Worm (Caenorhabditis elegans) whole organism, L1 larva: ENCODE measurements around the gene gst-9.
A peak's percentile ranks its signal among the peaks of the same experiment; 100 is the strongest.

ENCODE experiments used
- C16A3.4 ChIP-seq: fragments of 150-350 bp; optimal IDR thresholded peaks from 2 replicates; lab custom pipeline; 2014; ENCODE audit warnings: missing biosample characterization, missing genetic modification characterization
- C34B4.2 ChIP-seq: sonication (generic microtip); optimal IDR thresholded peaks from 2 replicates; lab custom pipeline; 2017; ENCODE audit warnings: mild to moderate bottlenecking, missing genetic modification characterization, missing compliant biosample characterization
- Y116A8C.19 ChIP-seq: sonication (generic microtip); optimal IDR thresholded peaks from 2 replicates; lab custom pipeline; 2016; ENCODE audit warnings: missing compliant biosample characterization, missing genetic modification characterization, borderline replicate concordance
- alr-1 ChIP-seq: fragments of 200-800 bp; sonication (Bioruptor generic); optimal IDR thresholded peaks from 2 replicates; lab custom pipeline; 2018; ENCODE audit warnings: borderline replicate concordance, mild to moderate bottlenecking, missing genetic modification characterization, missing compliant biosample characterization
- ama-1 ChIP-seq: fragments of 150-350 bp; optimal IDR thresholded peaks from 2 replicates; lab custom pipeline; 2014
- blmp-1 ChIP-seq: fragments of 150-350 bp; optimal IDR thresholded peaks from 2 replicates; lab custom pipeline; 2014; ENCODE audit warnings: missing biosample characterization, missing genetic modification characterization
- ceh-8 ChIP-seq: fragments of 200-800 bp; sonication (Bioruptor generic); optimal IDR thresholded peaks from 2 replicates; lab custom pipeline; 2018; ENCODE audit warnings: mild to moderate bottlenecking, missing genetic modification characterization, moderate library complexity, missing compliant biosample characterization
- ceh-82 ChIP-seq, 3 experiments: fragments of 150-350 bp in 1 of 3; sonication (generic microtip) in 2 of 3; optimal IDR thresholded peaks; 2 replicates each; lab custom pipeline; 2014 to 2017; ENCODE audit warnings: missing biosample characterization in 3 of 3, missing genetic modification characterization in 3 of 3
- ceh-90 ChIP-seq: sonication (generic microtip); optimal IDR thresholded peaks from 2 replicates; lab custom pipeline; 2016; ENCODE audit warnings: missing genetic modification characterization, missing compliant biosample characterization
- ces-1 ChIP-seq: fragments of 150-350 bp; optimal IDR thresholded peaks from 2 replicates; lab custom pipeline; 2014; ENCODE audit warnings: missing biosample characterization, missing genetic modification reagents, missing genetic modification characterization
- dsc-1 ChIP-seq: sonication (generic microtip); optimal IDR thresholded peaks from 2 replicates; lab custom pipeline; 2016; ENCODE audit warnings: mild to moderate bottlenecking, missing genetic modification characterization, missing compliant biosample characterization
- efl-1 ChIP-seq, 4 experiments: fragments of 150-350 bp; optimal IDR thresholded peaks in 3 of 4; peaks in 1 of 4; 1 replicate in 1 of 4; 2 replicates in 3 of 4; lab custom pipeline; 2014; ENCODE audit warnings: missing biosample characterization in 2 of 4, missing genetic modification characterization in 2 of 4, missing genetic modification reagents in 2 of 4
- efl-3 ChIP-seq: fragments of 200-800 bp; sonication (Bioruptor generic); optimal IDR thresholded peaks from 2 replicates; lab custom pipeline; 2018; ENCODE audit warnings: mild to moderate bottlenecking, missing genetic modification characterization, missing compliant biosample characterization
- egl-13 ChIP-seq: sonication (generic microtip); optimal IDR thresholded peaks from 2 replicates; lab custom pipeline; 2016; ENCODE audit warnings: missing genotype, missing genetic modification reagents, missing genetic modification characterization, missing compliant biosample characterization
- egl-27 ChIP-seq, 2 experiments: fragments of 150-350 bp in 1 of 2; sonication (generic microtip); optimal IDR thresholded peaks; 3 replicates each; lab custom pipeline; 2017 to 2018; ENCODE audit warnings: missing biosample characterization in 2 of 2, missing genetic modification characterization in 2 of 2, missing genetic modification reagents in 2 of 2
- elt-2 ChIP-seq: sonication (generic microtip); optimal IDR thresholded peaks from 2 replicates; lab custom pipeline; 2016; ENCODE audit warnings: missing genetic modification characterization, mild to moderate bottlenecking, inconsistent platforms, missing compliant biosample characterization, missing genetic modification reagents
- ets-5 ChIP-seq: fragments of 200-800 bp; sonication (Bioruptor generic); IDR thresholded peaks from 2 replicates; pipeline ENCODE4 v1.3.6; 2022; ENCODE audit warnings: missing genetic modification characterization, missing compliant biosample characterization
- fkh-4 ChIP-seq: sonication (generic microtip); optimal IDR thresholded peaks from 2 replicates; lab custom pipeline; 2016; ENCODE audit warnings: missing compliant biosample characterization, missing genetic modification characterization, borderline replicate concordance
- fkh-8 ChIP-seq: sonication (generic microtip); optimal IDR thresholded peaks from 2 replicates; lab custom pipeline; 2016; ENCODE audit warnings: mild to moderate bottlenecking, missing genetic modification characterization, missing compliant biosample characterization
- fos-1 ChIP-seq: fragments of 150-350 bp; optimal IDR thresholded peaks from 2 replicates; lab custom pipeline; 2014; ENCODE audit warnings: missing biosample characterization, missing genetic modification characterization
- hlh-17 ChIP-seq: fragments of 200-800 bp; sonication (Bioruptor generic); optimal IDR thresholded peaks from 2 replicates; lab custom pipeline; 2018; ENCODE audit warnings: missing genetic modification characterization, mild to moderate bottlenecking, missing compliant biosample characterization, moderate library complexity, borderline replicate concordance
- hpl-2 ChIP-seq: fragments of 150-350 bp; optimal IDR thresholded peaks from 2 replicates; lab custom pipeline; 2014; ENCODE audit warnings: missing biosample characterization, missing genetic modification reagents, missing genetic modification characterization
- lin-15B ChIP-seq: fragments of 150-350 bp; sonication (generic microtip); optimal IDR thresholded peaks from 3 replicates; lab custom pipeline; 2014; ENCODE audit warnings: missing biosample characterization, missing genetic modification characterization
- lin-39 ChIP-seq: fragments of 150-350 bp; optimal IDR thresholded peaks from 2 replicates; lab custom pipeline; 2014; ENCODE audit warnings: missing biosample characterization, missing genetic modification reagents, missing genetic modification characterization
- lir-3 ChIP-seq: sonication (generic microtip); optimal IDR thresholded peaks from 2 replicates; lab custom pipeline; 2016; ENCODE audit warnings: mild to moderate bottlenecking, missing genetic modification characterization, moderate library complexity, missing compliant biosample characterization; ENCODE audit not compliant: poor library complexity
- lsy-2 ChIP-seq, 2 experiments: fragments of 150-350 bp; optimal IDR thresholded peaks; 2 replicates each; lab custom pipeline; 2014; ENCODE audit warnings: missing biosample characterization in 2 of 2, missing genetic modification characterization in 2 of 2
- mdl-1 ChIP-seq, 2 experiments: fragments of 150-350 bp; optimal IDR thresholded peaks; 2 replicates each; lab custom pipeline; 2014 to 2017; ENCODE audit warnings: missing biosample characterization in 2 of 2, missing genetic modification characterization in 2 of 2, inconsistent platforms in 1 of 2
- mep-1 ChIP-seq: fragments of 150-350 bp; optimal IDR thresholded peaks from 2 replicates; lab custom pipeline; 2014; ENCODE audit warnings: missing biosample characterization, missing genetic modification characterization
- nhr-19 ChIP-seq: fragments of 200-800 bp; sonication (Bioruptor generic); conservative IDR thresholded peaks from 2 replicates; pipeline ENCODE4 v1.3.6; 2022; ENCODE audit warnings: missing genetic modification characterization, missing compliant biosample characterization
- nhr-20 ChIP-seq: sonication (generic microtip); optimal IDR thresholded peaks from 2 replicates; lab custom pipeline; 2016; ENCODE audit warnings: mild to moderate bottlenecking, missing genetic modification characterization, missing compliant biosample characterization
- nhr-237 ChIP-seq: fragments of 150-350 bp; optimal IDR thresholded peaks from 2 replicates; lab custom pipeline; 2014; ENCODE audit warnings: missing biosample characterization, missing genetic modification characterization
- nhr-28 ChIP-seq: fragments of 150-350 bp; optimal IDR thresholded peaks from 2 replicates; lab custom pipeline; 2014; ENCODE audit warnings: missing biosample characterization, missing genetic modification characterization
- nhr-76 ChIP-seq: sonication (generic microtip); optimal IDR thresholded peaks from 2 replicates; lab custom pipeline; 2017; ENCODE audit warnings: missing biosample characterization, missing genetic modification characterization
- nhr-77 ChIP-seq: fragments of 150-350 bp; optimal IDR thresholded peaks from 2 replicates; lab custom pipeline; 2014; ENCODE audit warnings: missing biosample characterization, missing genetic modification characterization
- nhr-85 ChIP-seq: sonication (generic microtip); peaks from one replicate; lab custom pipeline; 2016; ENCODE audit warnings: missing genetic modification characterization, inconsistent platforms, missing compliant biosample characterization
- pax-3 ChIP-seq: fragments of 200-800 bp; sonication (Bioruptor generic); optimal IDR thresholded peaks from 2 replicates; lab custom pipeline; 2018; ENCODE audit warnings: mild to moderate bottlenecking, missing genetic modification characterization, moderate library complexity, missing compliant biosample characterization
- pqm-1 ChIP-seq: sonication (generic microtip); optimal IDR thresholded peaks from 3 replicates; lab custom pipeline; 2017; ENCODE audit warnings: missing biosample characterization, missing genetic modification characterization
- skn-1 ChIP-seq: fragments of 150-350 bp; optimal IDR thresholded peaks from 2 replicates; lab custom pipeline; 2014; ENCODE audit warnings: missing biosample characterization, missing genetic modification characterization
- snpc-4 ChIP-seq: fragments of 150-350 bp; optimal IDR thresholded peaks from 2 replicates; lab custom pipeline; 2014; ENCODE audit warnings: missing biosample characterization, missing genetic modification characterization
- snu-23 ChIP-seq: sonication (generic microtip); optimal IDR thresholded peaks from 2 replicates; lab custom pipeline; 2016; ENCODE audit warnings: missing genetic modification characterization, missing compliant biosample characterization
- sptf-1 ChIP-seq: fragments of 150-350 bp; optimal IDR thresholded peaks from 2 replicates; lab custom pipeline; 2014; ENCODE audit warnings: missing biosample characterization, missing genetic modification characterization
- sup-37 ChIP-seq: fragments of 200-800 bp; sonication (Bioruptor generic); optimal IDR thresholded peaks from 2 replicates; lab custom pipeline; 2018; ENCODE audit warnings: mild to moderate bottlenecking, missing genetic modification characterization, missing compliant biosample characterization
- swsn-7 ChIP-seq: sonication (generic microtip); optimal IDR thresholded peaks from 2 replicates; lab custom pipeline; 2016; ENCODE audit warnings: missing genetic modification characterization, missing compliant biosample characterization
- tlp-1 ChIP-seq: fragments of 150-350 bp; optimal IDR thresholded peaks from 2 replicates; lab custom pipeline; 2014; ENCODE audit warnings: missing biosample characterization, missing genetic modification characterization
- unc-130 ChIP-seq: fragments of 150-350 bp; optimal IDR thresholded peaks from 2 replicates; lab custom pipeline; 2017; ENCODE audit warnings: missing biosample characterization, missing genetic modification characterization, inconsistent platforms
- unc-62 ChIP-seq: fragments of 150-350 bp; optimal IDR thresholded peaks from 2 replicates; lab custom pipeline; 2014; ENCODE audit warnings: missing biosample characterization, missing genetic modification reagents, missing genetic modification characterization
- unc-86 ChIP-seq: sonication (generic microtip); optimal IDR thresholded peaks from 2 replicates; lab custom pipeline; 2016; ENCODE audit warnings: missing genetic modification characterization, missing compliant biosample characterization
- unc-98 ChIP-seq: fragments of 200-800 bp; sonication (Bioruptor generic); IDR thresholded peaks from 2 replicates; pipeline ENCODE4 v1.3.6; 2022; ENCODE audit warnings: missing genetic modification characterization, missing compliant biosample characterization
- xbp-1 ChIP-seq: sonication (generic microtip); optimal IDR thresholded peaks from 2 replicates; lab custom pipeline; 2016; ENCODE audit warnings: missing genetic modification characterization, missing compliant biosample characterization
- zag-1 ChIP-seq: fragments of 150-350 bp; optimal IDR thresholded peaks from 2 replicates; lab custom pipeline; 2014; ENCODE audit warnings: missing biosample characterization, missing genetic modification characterization
- ztf-4 ChIP-seq: fragments of 150-350 bp; optimal IDR thresholded peaks from 2 replicates; lab custom pipeline; 2014; ENCODE audit warnings: missing biosample characterization, missing genetic modification characterization

The gst-9 gene

ce11 chrII:4856113-4856512 is 35.3 kb upstream of the gst-9 start (continued):
- no peak for TF ChIP-seq ets-5
- no peak for TF ChIP-seq egl-27 (tag; optimal IDR thresholded peaks at IDR 0.05; lab: Kevin White, UChicago)
- TF ChIP-seq pax-3 (tag; lab: Kevin White, UChicago), result peak; percentile 38
- peak; percentile 30 for TF ChIP-seq snu-23
- TF ChIP-seq ces-1 (GFP tag; lab: Kevin White, UChicago), result no peak
- TF ChIP-seq ceh-8 (GFP tag; lab: Kevin White, UChicago), result no peak
- TF ChIP-seq dsc-1, result peak; percentile 70
- no peak for TF ChIP-seq unc-130 (tag; lab: Kevin White, UChicago)
- no peak for TF ChIP-seq Y116A8C.19 (tag; lab: Kevin White, UChicago)
- TF ChIP-seq nhr-237, result no peak
- no peak for TF ChIP-seq nhr-77 (tag; lab: Kevin White, UChicago)
- no peak for TF ChIP-seq fos-1 (tag; lab: Kevin White, UChicago)
- no peak for TF ChIP-seq ama-1 (lab: Kevin White, UChicago)
- no peak for TF ChIP-seq efl-3 (GFP tag; lab: Kevin White, UChicago)
- TF ChIP-seq hpl-2 (GFP tag; lab: Kevin White, UChicago), result no peak
- TF ChIP-seq hlh-17, result no peak
- no peak for TF ChIP-seq efl-1 (optimal IDR thresholded peaks at IDR 0.05; lab: Kevin White, UChicago)
- TF ChIP-seq efl-1 (GFP tag; optimal IDR thresholded peaks at IDR 0.05 in 1 of 2; lab: Kevin White, UChicago), result no peak
- no peak for TF ChIP-seq ceh-90
- TF ChIP-seq fkh-8 (tag; lab: Kevin White, UChicago), result peak; percentile 45
- TF ChIP-seq nhr-28 (tag; lab: Kevin White, UChicago), result no peak
- no peak for TF ChIP-seq swsn-7
- TF ChIP-seq fkh-4, result no peak
- peak; percentile 57 for TF ChIP-seq nhr-20 (tag; lab: Kevin White, UChicago)
- peak; percentile 41 for TF ChIP-seq mep-1 (tag; lab: Kevin White, UChicago)
- no peak for TF ChIP-seq mdl-1 (tag; optimal IDR thresholded peaks at IDR 0.05; lab: Kevin White, UChicago)
- no peak for TF ChIP-seq nhr-19 (GFP tag; lab: Robert Waterston, UW)
- peak; percentile 11 for TF ChIP-seq elt-2 (tag; lab: Kevin White, UChicago)
- no peak for TF ChIP-seq sptf-1 (tag; lab: Kevin White, UChicago)
- no peak for TF ChIP-seq unc-86
- TF ChIP-seq lin-15B, result no peak
- TF ChIP-seq pqm-1, result no peak
- no peak for TF ChIP-seq alr-1 (tag; lab: Kevin White, UChicago)
- TF ChIP-seq sup-37 (GFP tag; lab: Kevin White, UChicago), result no peak
- no peak for TF ChIP-seq xbp-1 (tag; lab: Kevin White, UChicago)
- TF ChIP-seq ztf-4 (tag; lab: Kevin White, UChicago), result no peak
- no peak for TF ChIP-seq ceh-82 (tag; optimal IDR thresholded peaks at IDR 0.05; lab: Kevin White, UChicago)
- peak; percentile 57 for TF ChIP-seq skn-1 (tag; lab: Kevin White, UChicago)
- no peak for TF ChIP-seq egl-13 (tag; lab: Kevin White, UChicago)
- peak in 1 of 2 experiments; percentile 34 for TF ChIP-seq lsy-2 (tag; optimal IDR thresholded peaks at IDR 0.05; lab: Kevin White, UChicago)
- TF ChIP-seq blmp-1 (tag; lab: Kevin White, UChicago), result peak; percentile 53
- no peak for TF ChIP-seq lin-39 (tag; lab: Kevin White, UChicago)
- TF ChIP-seq zag-1 (tag; lab: Kevin White, UChicago), result no peak
- TF ChIP-seq unc-98 (GFP tag; lab: Robert Waterston, UW), result no peak
- TF ChIP-seq nhr-85 (tag; lab: Kevin White, UChicago), result peak; percentile 88
- TF ChIP-seq unc-62 (GFP tag; lab: Kevin White, UChicago), result no peak
- no peak for TF ChIP-seq lir-3 (tag; lab: Kevin White, UChicago)
- no peak for TF ChIP-seq C34B4.2
- no peak for TF ChIP-seq nhr-76 (tag; lab: Kevin White, UChicago)
- no peak for TF ChIP-seq tlp-1
- TF ChIP-seq C16A3.4 (tag; lab: Kevin White, UChicago), result no peak
- no peak for TF ChIP-seq snpc-4 (tag; lab: Kevin White, UChicago)
